Worm (Caenorhabditis elegans) whole organism, L1 larva: ENCODE data around the gene C07A12.7.

Experiments
- C16A3.4 ChIP-seq: fragments of 150-350 bp; optimal IDR thresholded peaks from 2 replicates; lab custom pipeline; 2014; ENCODE audit warnings: missing biosample characterization, missing genetic modification characterization
- blmp-1 ChIP-seq: fragments of 150-350 bp; optimal IDR thresholded peaks from 2 replicates; lab custom pipeline; 2014; ENCODE audit warnings: missing biosample characterization, missing genetic modification characterization
- ceh-63 ChIP-seq: fragments of 200-800 bp; sonication (Bioruptor generic); optimal IDR thresholded peaks from 2 replicates; lab custom pipeline; 2018; ENCODE audit warnings: mild to moderate bottlenecking, missing genetic modification characterization, missing compliant biosample characterization
- ceh-8 ChIP-seq: fragments of 200-800 bp; sonication (Bioruptor generic); optimal IDR thresholded peaks from 2 replicates; lab custom pipeline; 2018; ENCODE audit warnings: mild to moderate bottlenecking, missing genetic modification characterization, moderate library complexity, missing compliant biosample characterization
- ceh-82 ChIP-seq, 3 experiments: fragments of 150-350 bp in 1 of 3; sonication (generic microtip) in 2 of 3; optimal IDR thresholded peaks; 2 replicates each; lab custom pipeline; 2014 to 2017; ENCODE audit warnings: missing biosample characterization in 3 of 3, missing genetic modification characterization in 3 of 3
- ceh-88 ChIP-seq: fragments of 200-800 bp; sonication (Bioruptor generic); IDR thresholded peaks from 2 replicates; pipeline ENCODE4 v1.3.6; 2022; ENCODE audit warnings: missing genetic modification characterization, missing compliant biosample characterization
- ces-1 ChIP-seq: fragments of 150-350 bp; optimal IDR thresholded peaks from 2 replicates; lab custom pipeline; 2014; ENCODE audit warnings: missing biosample characterization, missing genetic modification reagents, missing genetic modification characterization
- egl-13 ChIP-seq: sonication (generic microtip); optimal IDR thresholded peaks from 2 replicates; lab custom pipeline; 2016; ENCODE audit warnings: missing genotype, missing genetic modification reagents, missing genetic modification characterization, missing compliant biosample characterization
- elt-2 ChIP-seq: sonication (generic microtip); optimal IDR thresholded peaks from 2 replicates; lab custom pipeline; 2016; ENCODE audit warnings: missing genetic modification characterization, mild to moderate bottlenecking, inconsistent platforms, missing compliant biosample characterization, missing genetic modification reagents
- ets-5 ChIP-seq: fragments of 200-800 bp; sonication (Bioruptor generic); IDR thresholded peaks from 2 replicates; pipeline ENCODE4 v1.3.6; 2022; ENCODE audit warnings: missing genetic modification characterization, missing compliant biosample characterization
- grh-1 ChIP-seq: fragments of 200-800 bp; sonication (Bioruptor generic); IDR thresholded peaks from 2 replicates; pipeline ENCODE4 v1.3.6; 2022; ENCODE audit warnings: missing genetic modification reagents, missing genetic modification characterization, missing compliant biosample characterization
- hlh-17 ChIP-seq: fragments of 200-800 bp; sonication (Bioruptor generic); optimal IDR thresholded peaks from 2 replicates; lab custom pipeline; 2018; ENCODE audit warnings: missing genetic modification characterization, mild to moderate bottlenecking, missing compliant biosample characterization, moderate library complexity, borderline replicate concordance
- irx-1 ChIP-seq: sonication (generic microtip); optimal IDR thresholded peaks from 2 replicates; lab custom pipeline; 2016; ENCODE audit warnings: missing genetic modification characterization, missing compliant biosample characterization
- isw-1 ChIP-seq: fragments of 200-800 bp; sonication (Bioruptor generic); IDR thresholded peaks from 2 replicates; pipeline ENCODE4 v1.3.6; 2022; ENCODE audit warnings: missing genetic modification characterization, missing compliant biosample characterization
- jun-1 ChIP-seq: fragments of 150-350 bp; optimal IDR thresholded peaks from 2 replicates; lab custom pipeline; 2014; ENCODE audit warnings: missing biosample characterization, missing genetic modification reagents, missing genetic modification characterization
- lin-14 ChIP-seq: fragments of 200-800 bp; sonication (Bioruptor generic); optimal IDR thresholded peaks from 2 replicates; lab custom pipeline; 2018; ENCODE audit warnings: mild to moderate bottlenecking, missing genetic modification characterization, moderate library complexity, missing compliant biosample characterization
- lin-35 ChIP-seq, 2 experiments: fragments of 150-350 bp; optimal IDR thresholded peaks; 2 replicates each; lab custom pipeline; 2014; ENCODE audit warnings: missing biosample characterization in 2 of 2, missing genetic modification characterization in 2 of 2, missing genetic modification reagents in 2 of 2
- lin-39 ChIP-seq: fragments of 150-350 bp; optimal IDR thresholded peaks from 2 replicates; lab custom pipeline; 2014; ENCODE audit warnings: missing biosample characterization, missing genetic modification reagents, missing genetic modification characterization
- lsy-2 ChIP-seq, 2 experiments: fragments of 150-350 bp; optimal IDR thresholded peaks; 2 replicates each; lab custom pipeline; 2014; ENCODE audit warnings: missing biosample characterization in 2 of 2, missing genetic modification characterization in 2 of 2
- mef-2 ChIP-seq: fragments of 150-350 bp; optimal IDR thresholded peaks from 2 replicates; lab custom pipeline; 2014; ENCODE audit warnings: missing biosample characterization, missing genetic modification characterization
- mep-1 ChIP-seq: fragments of 150-350 bp; optimal IDR thresholded peaks from 2 replicates; lab custom pipeline; 2014; ENCODE audit warnings: missing biosample characterization, missing genetic modification characterization
- nhr-12 ChIP-seq: sonication (generic microtip); optimal IDR thresholded peaks from 2 replicates; lab custom pipeline; 2017; ENCODE audit warnings: missing biosample characterization, missing genetic modification characterization
- nhr-20 ChIP-seq: sonication (generic microtip); optimal IDR thresholded peaks from 2 replicates; lab custom pipeline; 2016; ENCODE audit warnings: mild to moderate bottlenecking, missing genetic modification characterization, missing compliant biosample characterization
- nhr-237 ChIP-seq: fragments of 150-350 bp; optimal IDR thresholded peaks from 2 replicates; lab custom pipeline; 2014; ENCODE audit warnings: missing biosample characterization, missing genetic modification characterization
- nhr-71 ChIP-seq: sonication (generic microtip); optimal IDR thresholded peaks from 2 replicates; lab custom pipeline; 2016; ENCODE audit warnings: mild to moderate bottlenecking, missing genetic modification characterization, moderate library complexity, missing compliant biosample characterization
- nhr-84 ChIP-seq: sonication (generic microtip); optimal IDR thresholded peaks from 2 replicates; lab custom pipeline; 2017; ENCODE audit warnings: missing biosample characterization, missing genetic modification characterization
- nhr-85 ChIP-seq: sonication (generic microtip); peaks from one replicate; lab custom pipeline; 2016; ENCODE audit warnings: missing genetic modification characterization, inconsistent platforms, missing compliant biosample characterization
- nhr-90 ChIP-seq: sonication (generic microtip); optimal IDR thresholded peaks from 2 replicates; lab custom pipeline; 2016; ENCODE audit warnings: mild to moderate bottlenecking, missing genetic modification characterization, missing compliant biosample characterization; ENCODE audit not compliant: poor library complexity
- pqm-1 ChIP-seq: sonication (generic microtip); optimal IDR thresholded peaks from 3 replicates; lab custom pipeline; 2017; ENCODE audit warnings: missing biosample characterization, missing genetic modification characterization
- skn-1 ChIP-seq: fragments of 150-350 bp; optimal IDR thresholded peaks from 2 replicates; lab custom pipeline; 2014; ENCODE audit warnings: missing biosample characterization, missing genetic modification characterization
- snu-23 ChIP-seq: sonication (generic microtip); optimal IDR thresholded peaks from 2 replicates; lab custom pipeline; 2016; ENCODE audit warnings: missing genetic modification characterization, missing compliant biosample characterization
- sptf-1 ChIP-seq: fragments of 150-350 bp; optimal IDR thresholded peaks from 2 replicates; lab custom pipeline; 2014; ENCODE audit warnings: missing biosample characterization, missing genetic modification characterization
- swsn-7 ChIP-seq: sonication (generic microtip); optimal IDR thresholded peaks from 2 replicates; lab custom pipeline; 2016; ENCODE audit warnings: missing genetic modification characterization, missing compliant biosample characterization
- tbx-2 ChIP-seq: sonication (generic microtip); optimal IDR thresholded peaks from 2 replicates; lab custom pipeline; 2016; ENCODE audit warnings: missing genetic modification characterization, missing compliant biosample characterization
- tlp-1 ChIP-seq: fragments of 150-350 bp; optimal IDR thresholded peaks from 2 replicates; lab custom pipeline; 2014; ENCODE audit warnings: missing biosample characterization, missing genetic modification characterization
- unc-98 ChIP-seq: fragments of 200-800 bp; sonication (Bioruptor generic); IDR thresholded peaks from 2 replicates; pipeline ENCODE4 v1.3.6; 2022; ENCODE audit warnings: missing genetic modification characterization, missing compliant biosample characterization
- ztf-11 ChIP-seq, 2 experiments: sonication (generic microtip); optimal IDR thresholded peaks; 2 replicates each; lab custom pipeline; 2016 to 2017; ENCODE audit warnings: missing genetic modification characterization in 2 of 2, missing biosample characterization in 1 of 2, missing compliant biosample characterization in 1 of 2

C07A12.7 gene

DNA sequence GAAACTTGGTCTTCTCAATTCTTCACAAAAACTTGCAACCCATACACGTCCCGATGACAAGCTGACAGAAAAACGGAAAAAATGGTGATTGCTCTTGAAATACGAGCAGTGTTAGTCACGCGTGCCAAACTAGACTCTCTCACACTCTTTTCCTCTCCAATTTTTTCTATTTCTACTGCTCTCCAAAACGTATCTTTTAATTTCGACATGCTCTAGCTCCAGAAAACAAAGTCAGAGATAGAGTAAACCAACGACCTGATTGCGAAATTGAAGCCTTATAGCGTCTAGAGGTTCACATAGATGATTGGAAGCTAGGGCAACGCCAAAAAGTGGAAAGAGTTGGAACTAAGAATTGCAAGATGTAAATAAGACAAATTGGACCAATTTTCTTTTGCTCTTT, 31.5 kb downstream of the C07A12.7 start (continued):
- TF ChIP-seq grh-1 (no peak), elt-2 (tag; lab: Kevin White, UChicago) (no peak), nhr-12 (no peak), ceh-82 (tag; optimal IDR thresholded peaks at IDR 0.05; lab: Kevin White, UChicago) (peak in 1 of 3 experiments; percentile 14), nhr-90 (tag; lab: Kevin White, UChicago) (no peak), hlh-17 (no peak), lsy-2 (tag; optimal IDR thresholded peaks at IDR 0.05; lab: Kevin White, UChicago) (peak in 1 of 2 experiments; percentile 50), sptf-1 (tag; lab: Kevin White, UChicago) (no peak), ztf-11 (tag; optimal IDR thresholded peaks at IDR 0.05; lab: Kevin White, UChicago) (no peak), irx-1 (tag; lab: Kevin White, UChicago) (no peak), mef-2 (tag; lab: Kevin White, UChicago) (no peak), nhr-84 (tag; lab: Kevin White, UChicago) (no peak), swsn-7 (tag; lab: Kevin White, UChicago) (no peak), lin-39 (tag; lab: Kevin White, UChicago) (no peak), ceh-88 (no peak), ceh-63 (no peak), C16A3.4 (tag; lab: Kevin White, UChicago) (no peak)
- TF ChIP-seq, all 84 proteins: peak for 9

ce11 chrX:4488807-4489336, 33.1 kb downstream of the C07A12.7 start, which contains the start of gene ncr-1:
ncr-1 (minus strand) TSS chrX:4488857.
- TF ChIP-seq lin-14 (GFP tag; lab: Kevin White, UChicago) (peak; percentile 42), blmp-1 (tag; lab: Kevin White, UChicago) (no peak), ets-5 (GFP tag; lab: Robert Waterston, UW) (no peak), unc-98 (GFP tag; lab: Robert Waterston, UW) (no peak), ces-1 (GFP tag; lab: Kevin White, UChicago) (no peak)
- TF ChIP-seq, all 84 proteins: peak for 1

DNA sequence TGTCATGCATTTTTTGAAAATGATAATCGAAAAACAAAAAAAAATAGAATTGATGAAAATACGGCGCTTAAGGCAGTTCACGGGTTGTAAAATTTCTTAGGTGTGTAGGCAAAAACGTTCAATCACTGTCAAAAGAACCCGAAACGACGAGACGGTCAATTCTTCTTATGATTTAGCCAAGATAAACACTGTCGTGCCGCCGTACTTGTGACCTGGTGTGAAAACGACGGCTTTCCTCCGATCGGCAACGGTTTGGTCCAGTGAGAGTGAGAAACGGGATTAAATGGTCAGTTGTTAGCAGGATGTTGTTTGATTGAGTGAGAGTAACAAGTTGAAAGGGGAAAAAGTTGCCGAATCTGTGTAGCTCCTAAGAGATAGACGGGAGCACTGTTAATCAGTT, 37.9 kb downstream of the C07A12.7 start:
- TF ChIP-seq nhr-237 (tag; lab: Kevin White, UChicago) (no peak), jun-1 (tag; lab: Kevin White, UChicago) (no peak), nhr-71 (peak; percentile 8), nhr-20 (tag; lab: Kevin White, UChicago) (peak; percentile 55), nhr-85 (peak; percentile 81), snu-23 (GFP tag; lab: Kevin White, UChicago) (peak; percentile 8), blmp-1 (tag; lab: Kevin White, UChicago) (peak; percentile 96), tbx-2 (tag; lab: Kevin White, UChicago) (peak; percentile 9), egl-13 (no peak), mep-1 (tag; lab: Kevin White, UChicago) (no peak), tlp-1 (tag; lab: Kevin White, UChicago) (no peak), isw-1 (GFP tag; lab: Robert Waterston, UW) (no peak), lin-14 (GFP tag; lab: Kevin White, UChicago) (peak; percentile 54)

- TF ChIP-seq elt-2 (tag; lab: Kevin White, UChicago): peak; percentile 85
- peak in 1 of 2 experiments; percentile 17 for TF ChIP-seq lin-35 (GFP tag; optimal IDR thresholded peaks at IDR 0.05; lab: Kevin White, UChicago)
- TF ChIP-seq grh-1: no peak
- no peak for TF ChIP-seq skn-1
- no peak for TF ChIP-seq ceh-8 (GFP tag; lab: Kevin White, UChicago)
- TF ChIP-seq pqm-1 (tag; lab: Kevin White, UChicago): peak; percentile 31
These were observed 41.1 kb downstream of the C07A12.7 start for ce11 chrX:4480800-4481199.
